Fruit fly (Drosophila melanogaster) whole organism, wandering third instar larva: ENCODE measurements around the gene Gr33a.

Experiments used
- CG32264 ChIP-seq: fragments of 200-800 bp; sonication (Bioruptor generic); optimal IDR thresholded peaks from 2 replicates; lab custom pipeline; 2016; ENCODE audit warnings: missing biosample characterization, missing genetic modification characterization
- Dfd ChIP-seq: fragments of >200 bp; optimal IDR thresholded peaks from 2 replicates; lab custom pipeline; 2017; ENCODE audit warnings: missing biosample characterization, missing genetic modification characterization
- Dif ChIP-seq: fragments of 200-275, 200-300 bp; sonication (Bioruptor generic); optimal IDR thresholded peaks from 2 replicates; lab custom pipeline; 2018; ENCODE audit warnings: missing biosample characterization, missing genetic modification characterization; ENCODE audit not compliant: partially characterized antibody
- GATAd ChIP-seq: sonication (Bioruptor generic); optimal IDR thresholded peaks from 2 replicates; lab custom pipeline; 2016; ENCODE audit warnings: missing biosample characterization, missing genetic modification characterization
- HLH106 ChIP-seq: fragments of 200-800 bp; optimal IDR thresholded peaks from 3 replicates; lab custom pipeline; 2019; ENCODE audit warnings: missing biosample characterization, mild to moderate bottlenecking, missing genetic modification characterization, moderate library complexity
- Hnf4 ChIP-seq: fragments of 200-800 bp; sonication (Bioruptor generic); optimal IDR thresholded peaks from 2 replicates; lab custom pipeline; 2016; ENCODE audit warnings: missing biosample characterization, mild to moderate bottlenecking, missing genetic modification characterization
- Hr83 ChIP-seq: fragments of 200-300 bp; sonication (Bioruptor generic); optimal IDR thresholded peaks from 2 replicates; lab custom pipeline; 2016; ENCODE audit warnings: missing biosample characterization, mild to moderate bottlenecking, missing genetic modification characterization, moderate library complexity; ENCODE audit not compliant: poor library complexity, severe bottlenecking
- Jra ChIP-seq: sonication (Bioruptor generic); optimal IDR thresholded peaks from 2 replicates; lab custom pipeline; 2016; ENCODE audit warnings: missing biosample characterization, missing genetic modification characterization
- Mio ChIP-seq: sonication (Bioruptor generic); optimal IDR thresholded peaks from 2 replicates; lab custom pipeline; 2016; ENCODE audit warnings: missing biosample characterization, missing genetic modification characterization
- Myc ChIP-seq: fragments of >200 bp; optimal IDR thresholded peaks from 2 replicates; lab custom pipeline; 2017
- N ChIP-seq: fragments of >200 bp; optimal IDR thresholded peaks from 2 replicates; lab custom pipeline; 2018; ENCODE audit warnings: missing biosample characterization, missing external identifiers, missing genetic modification characterization
- OdsH ChIP-seq: fragments of 200-800 bp; sonication (Bioruptor generic); optimal IDR thresholded peaks from 2 replicates; lab custom pipeline; 2016; ENCODE audit warnings: missing biosample characterization, mild to moderate bottlenecking, missing genetic modification characterization
- Rel ChIP-seq, 2 experiments: fragments of 200-800 bp; sonication (Bioruptor generic) in 1 of 2; optimal IDR thresholded peaks; 2 replicates in 1 of 2; 3 replicates in 1 of 2; lab custom pipeline; 2016 to 2019; ENCODE audit warnings: mild to moderate bottlenecking in 2 of 2, missing biosample characterization in 2 of 2, missing genetic modification characterization in 2 of 2, moderate library complexity in 1 of 2
- Sp1 ChIP-seq: fragments of 200-800 bp; sonication (Bioruptor generic); optimal IDR thresholded peaks from 3 replicates; lab custom pipeline; 2019; ENCODE audit warnings: missing biosample characterization, mild to moderate bottlenecking, missing genetic modification characterization, moderate library complexity
- Vsx2 ChIP-seq: fragments of 200-300, 225-300 bp; sonication (Bioruptor generic); optimal IDR thresholded peaks from 2 replicates; lab custom pipeline; 2018; ENCODE audit warnings: missing biosample characterization, missing genetic modification characterization; ENCODE audit not compliant: partially characterized antibody
- br ChIP-seq: fragments of 200-800 bp; sonication (Bioruptor generic); optimal IDR thresholded peaks from 2 replicates; lab custom pipeline; 2016; ENCODE audit warnings: missing biosample characterization, missing genetic modification characterization
- brk ChIP-seq: fragments of 200-800 bp; sonication (Bioruptor generic); optimal IDR thresholded peaks from 2 replicates; lab custom pipeline; 2016; ENCODE audit warnings: missing biosample characterization, mild to moderate bottlenecking, missing genetic modification characterization
- dl ChIP-seq, 2 experiments: fragments of 175-275, 200-275 bp in 1 of 2; fragments of 200-275 bp in 1 of 2; sonication (Bioruptor generic); optimal IDR thresholded peaks; lab custom pipeline; 2018; ENCODE audit warnings: mild to moderate bottlenecking in 2 of 2, missing biosample characterization in 2 of 2, missing genetic modification characterization in 2 of 2, moderate library complexity in 2 of 2; ENCODE audit not compliant: partially characterized antibody in 2 of 2, insufficient read depth in 1 of 2
- foxo ChIP-seq, 2 experiments: fragments of 200-800 bp; sonication (Bioruptor generic); optimal IDR thresholded peaks; 2 replicates in 1 of 2; 3 replicates in 1 of 2; lab custom pipeline; 2016 to 2017; ENCODE audit warnings: missing biosample characterization in 2 of 2, missing genetic modification characterization in 2 of 2
- fru ChIP-seq: fragments of 200-800 bp; sonication (Bioruptor generic); optimal IDR thresholded peaks from 3 replicates; lab custom pipeline; 2016; ENCODE audit warnings: missing biosample characterization, mild to moderate bottlenecking, missing genetic modification characterization
- h ChIP-seq: fragments of 200-800 bp; sonication (Bioruptor generic); optimal IDR thresholded peaks from 3 replicates; lab custom pipeline; 2016; ENCODE audit warnings: missing biosample characterization, mild to moderate bottlenecking, missing genetic modification characterization
- jim ChIP-seq: fragments of 175-275, 200-325 bp; sonication (Bioruptor generic); optimal IDR thresholded peaks from 2 replicates; lab custom pipeline; 2016; ENCODE audit warnings: missing biosample characterization, mild to moderate bottlenecking, missing genetic modification characterization
- lola ChIP-seq: fragments of >200 bp; optimal IDR thresholded peaks from 2 replicates; lab custom pipeline; 2017; ENCODE audit warnings: missing biosample characterization, missing genetic modification characterization
- pan ChIP-seq: fragments of >200 bp; optimal IDR thresholded peaks from 2 replicates; lab custom pipeline; 2017
- psq ChIP-seq: fragments of 200-800 bp; sonication (Bioruptor generic); optimal IDR thresholded peaks from 3 replicates; lab custom pipeline; 2017; ENCODE audit warnings: missing biosample characterization, mild to moderate bottlenecking, missing genetic modification characterization, moderate library complexity
- rgr ChIP-seq: fragments of 200-800 bp; sonication (Bioruptor generic); optimal IDR thresholded peaks from 3 replicates; lab custom pipeline; 2016; ENCODE audit warnings: missing biosample characterization, mild to moderate bottlenecking, missing genetic modification characterization
- sage ChIP-seq: fragments of 200-800 bp; sonication (Bioruptor generic); optimal IDR thresholded peaks from 2 replicates; lab custom pipeline; 2016; ENCODE audit warnings: missing biosample characterization, mild to moderate bottlenecking, missing genetic modification characterization
- sv ChIP-seq: fragments of 200-800 bp; sonication (Bioruptor generic); optimal IDR thresholded peaks from 3 replicates; lab custom pipeline; 2016; ENCODE audit warnings: missing biosample characterization, missing genetic modification characterization
- usp ChIP-seq: fragments of >200 bp; optimal IDR thresholded peaks from 2 replicates; lab custom pipeline; 2017; ENCODE audit warnings: missing biosample characterization, missing genetic modification characterization
- woc ChIP-seq: sonication (Bioruptor generic); optimal IDR thresholded peaks from 2 replicates; lab custom pipeline; 2016; ENCODE audit warnings: missing biosample characterization, mild to moderate bottlenecking, missing genetic modification characterization

Gene Gr33a

DNA sequence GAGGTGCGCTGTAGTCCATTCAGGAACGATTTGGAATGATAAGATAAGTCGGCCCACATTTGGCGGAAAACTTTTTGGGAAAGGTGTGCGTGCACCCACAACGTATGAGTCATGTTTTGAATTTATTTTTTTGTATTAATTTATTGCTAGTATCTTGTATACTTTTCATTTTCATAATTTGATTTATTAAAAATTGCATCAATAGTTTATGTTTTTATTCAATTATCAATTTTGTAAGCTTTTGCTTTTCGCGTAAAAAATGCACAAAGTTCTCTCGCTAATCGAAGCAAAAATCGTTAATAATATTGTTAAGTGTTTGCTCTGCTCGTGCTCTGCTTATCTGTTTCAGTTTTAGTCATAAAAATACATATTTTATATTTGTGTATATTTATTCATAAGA, 30.7 kb upstream of the Gr33a start:
- TF ChIP-seq Myc (lab: Kevin White, UChicago) (no peak), h (GFP tag; lab: Kevin White, UChicago) (no peak), jim (no peak), brk (GFP tag; lab: Kevin White, UChicago) (no peak), pan (no peak), psq (GFP tag; lab: Kevin White, UChicago) (no peak), br (GFP tag; lab: Kevin White, UChicago) (no peak), fru (no peak), OdsH (GFP tag; lab: Kevin White, UChicago) (no peak), dl (GFP tag; optimal IDR thresholded peaks at IDR 0.05; lab: Kevin White, UChicago; ENCODE audit: insufficient read depth in 1 of 2, partially characterized antibody in 2 of 2) (no peak), Sp1 (GFP tag; lab: Kevin White, UChicago) (no peak), Rel (GFP tag; optimal IDR thresholded peaks at IDR 0.05; lab: Kevin White, UChicago) (no peak), Rel (tag; optimal IDR thresholded peaks at IDR 0.05; lab: Kevin White, UChicago) (no peak), Hnf4 (GFP tag; lab: Kevin White, UChicago) (no peak), Dfd (GFP tag; lab: Kevin White, UChicago) (no peak), lola (GFP tag; lab: Kevin White, UChicago) (no peak), woc (GFP tag; lab: Kevin White, UChicago) (no peak), Jra (GFP tag; lab: Kevin White, UChicago) (no peak), foxo (GFP tag; optimal IDR thresholded peaks at IDR 0.05; lab: Kevin White, UChicago) (no peak), Dif (GFP tag; lab: Kevin White, UChicago) (no peak)

DNA sequence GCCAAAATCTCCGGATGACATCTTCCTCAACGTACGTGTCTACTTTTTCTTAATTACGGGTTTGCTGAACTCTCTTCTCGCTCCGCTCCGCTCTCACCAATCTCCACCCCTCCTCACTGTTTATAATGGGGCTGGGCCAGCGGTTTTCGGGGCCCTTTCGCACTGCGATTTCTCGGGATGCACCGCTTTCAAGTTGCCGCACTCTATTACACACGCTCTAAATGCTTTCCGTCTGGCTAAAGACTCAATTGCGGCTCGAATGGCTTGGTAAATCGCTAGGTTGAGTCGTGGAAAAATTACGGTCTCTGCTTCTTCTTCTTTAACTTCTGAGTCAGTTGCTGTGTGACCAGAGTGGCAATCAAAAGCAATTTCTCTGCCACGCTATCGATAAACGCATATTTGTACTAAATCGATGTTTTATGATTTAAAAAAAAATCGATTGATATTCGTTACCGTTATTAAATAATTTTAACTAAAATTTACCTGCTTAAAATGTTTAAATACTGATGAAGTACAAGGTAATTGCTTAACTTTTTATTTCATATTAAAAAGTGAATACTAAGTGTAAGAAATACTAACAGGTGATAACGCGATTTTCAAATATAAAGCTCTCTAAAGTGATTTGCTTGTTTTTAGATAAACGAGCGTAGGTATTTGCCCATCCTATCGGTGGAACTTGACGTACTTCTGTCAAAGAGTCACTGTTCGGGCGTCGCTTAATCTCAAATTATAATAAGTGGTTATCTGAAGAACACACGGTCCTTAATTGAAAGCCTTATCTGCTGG, 28.8 kb upstream of the Gr33a start, which contains the start of the genes Rab6 and Phae1:
TSS of gene Rab6 (minus strand) at position 338 of the 786 bp plus-strand sequence.
TSS of gene Phae1 (plus strand) at position 639 of the 786 bp plus-strand sequence.
- TF ChIP-seq sage (GFP tag; lab: Kevin White, UChicago) (no peak), Myc (lab: Kevin White, UChicago) (no peak), Dif (GFP tag; lab: Kevin White, UChicago) (no peak), GATAd (GFP tag; lab: Kevin White, UChicago) (no peak), HLH106 (tag; lab: Kevin White, UChicago) (no peak), pan (no peak), N (GFP tag; lab: Kevin White, UChicago) (no peak), Hnf4 (GFP tag; lab: Kevin White, UChicago) (no peak), CG32264 (GFP tag; lab: Kevin White, UChicago) (no peak), Mio (GFP tag; lab: Kevin White, UChicago) (no peak), Sp1 (GFP tag; lab: Kevin White, UChicago) (peak; percentile 28), dl (GFP tag; optimal IDR thresholded peaks at IDR 0.05; lab: Kevin White, UChicago; ENCODE audit: insufficient read depth in 1 of 2, partially characterized antibody in 2 of 2) (no peak), Jra (GFP tag; lab: Kevin White, UChicago) (peak; percentile 46), rgr (GFP tag; lab: Kevin White, UChicago) (no peak), Hr83 (GFP tag; lab: Kevin White, UChicago) (no peak), Rel (GFP tag; optimal IDR thresholded peaks at IDR 0.05; lab: Kevin White, UChicago) (no peak), Rel (tag; optimal IDR thresholded peaks at IDR 0.05; lab: Kevin White, UChicago) (peak; percentile 54), br (GFP tag; lab: Kevin White, UChicago) (no peak), lola (GFP tag; lab: Kevin White, UChicago) (no peak), fru (no peak), Dfd (GFP tag; lab: Kevin White, UChicago) (no peak), psq (GFP tag; lab: Kevin White, UChicago) (no peak), h (GFP tag; lab: Kevin White, UChicago) (peak; percentile 34)

DNA sequence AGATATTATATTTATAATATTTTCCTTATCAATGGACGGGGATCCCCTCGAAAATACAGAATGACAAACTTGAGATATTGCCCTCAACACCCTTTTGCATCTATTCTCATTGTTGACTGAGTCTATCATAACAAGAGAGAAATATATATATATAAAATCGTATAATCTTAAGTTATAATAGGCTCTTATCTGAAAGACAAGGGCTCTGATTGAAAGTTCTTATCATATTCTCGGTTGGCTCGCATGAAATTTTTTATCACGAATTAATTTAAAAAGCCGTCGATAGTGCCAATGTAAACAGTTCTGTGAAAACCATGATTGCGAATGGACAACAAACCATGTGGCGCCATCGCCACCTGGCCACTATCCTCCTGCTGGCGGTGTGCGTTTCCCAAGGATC, 27.0 kb upstream of the Gr33a start, which contains the start of gene Phae2:
TSS of gene Phae2 (plus strand) at position 301 of the 400 bp plus-strand sequence.
- no peak for TF ChIP-seq usp (GFP tag; lab: Kevin White, UChicago)
- no peak for TF ChIP-seq Vsx2 (GFP tag; lab: Kevin White, UChicago)
- TF ChIP-seq sv (GFP tag; lab: Kevin White, UChicago): no peak
